Fruit fly (Drosophila melanogaster) whole organism, prepupa: ENCODE measurements around the gene eEF1alpha2.

Source experiments
- CG1621 ChIP-seq: fragments of 200-800 bp; sonication (Bioruptor generic); optimal IDR thresholded peaks from 3 replicates; lab custom pipeline; 2018; ENCODE audit warnings: missing biosample characterization, mild to moderate bottlenecking, missing genetic modification characterization
- Eip75B ChIP-seq: fragments of 200-800 bp; sonication (Bioruptor generic); optimal IDR thresholded peaks from 3 replicates; lab custom pipeline; 2016; ENCODE audit warnings: missing biosample characterization, missing genetic modification characterization
- Ets96B ChIP-seq: fragments of 200-800 bp; optimal IDR thresholded peaks from 2 replicates; lab custom pipeline; 2019; ENCODE audit warnings: missing biosample characterization, mild to moderate bottlenecking, missing genetic modification characterization, moderate library complexity
- Smox ChIP-seq: fragments of 200-800 bp; sonication (Bioruptor generic); optimal IDR thresholded peaks from 3 replicates; lab custom pipeline; 2016; ENCODE audit warnings: missing biosample characterization, missing genetic modification characterization
- dac ChIP-seq: fragments of 200-800 bp; sonication (Bioruptor generic); optimal IDR thresholded peaks from 2 replicates; lab custom pipeline; 2017; ENCODE audit warnings: missing biosample characterization, mild to moderate bottlenecking, missing genetic modification characterization
- pdm3 ChIP-seq: fragments of 200-800 bp; sonication (Bioruptor generic); optimal IDR thresholded peaks from 3 replicates; lab custom pipeline; 2016; ENCODE audit warnings: missing biosample characterization, missing genetic modification characterization
- svp ChIP-seq: fragments of 200-800 bp; sonication (Bioruptor generic); peaks from one replicate; lab custom pipeline; 2016; ENCODE audit warnings: missing biosample characterization, missing genetic modification characterization

DNA sequence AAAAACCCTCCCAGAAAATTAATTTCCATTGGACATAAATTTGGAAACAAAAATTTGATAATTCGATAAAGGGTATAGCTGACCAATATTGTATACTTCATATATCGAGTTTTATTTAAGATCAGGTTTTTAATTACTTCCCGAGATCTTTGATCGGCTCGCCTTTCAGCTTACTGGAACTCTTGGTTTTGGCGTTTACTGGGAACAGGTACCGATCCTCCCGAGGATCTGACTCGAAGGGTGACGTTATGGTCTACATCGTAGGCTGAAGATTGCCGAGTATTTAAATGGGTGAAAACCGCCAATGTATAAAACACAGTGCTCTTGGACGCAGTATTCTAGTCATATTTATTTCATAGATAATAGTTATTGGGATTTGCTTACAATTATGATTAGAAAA is 30.0 kb upstream of the eEF1alpha2 start, which contains the start of gene CG42693:
- no peak for TF ChIP-seq svp (GFP tag; lab: Kevin White, UChicago)
- no peak for TF ChIP-seq dac (GFP tag; lab: Kevin White, UChicago)
- TF ChIP-seq pdm3 (GFP tag; lab: Kevin White, UChicago), result no peak
- TF ChIP-seq Smox (GFP tag; lab: Kevin White, UChicago), result no peak
- no peak for TF ChIP-seq Ets96B (tag; lab: Kevin White, UChicago)
- no peak for TF ChIP-seq Eip75B (GFP tag; lab: Kevin White, UChicago)
- TF ChIP-seq CG1621, result no peak
